Fruit fly (Drosophila melanogaster) whole organism, embryonic: Measurements from ENCODE around the gene NdufV3.

Experiments
- BEAF-32 ChIP-seq: fragments of 200-800 bp; sonication (Bioruptor generic); optimal IDR thresholded peaks from 3 replicates; lab custom pipeline; 2017; ENCODE audit warnings: missing biosample characterization, missing genetic modification characterization, mild to moderate bottlenecking, moderate library complexity, missing genetic modification reagents
- Blimp-1 ChIP-seq: fragments of 200-800 bp; sonication (Bioruptor generic); optimal IDR thresholded peaks from 3 replicates; lab custom pipeline; 2018; ENCODE audit warnings: missing biosample characterization, missing genetic modification characterization, mild to moderate bottlenecking, moderate library complexity, missing genetic modification reagents
- CG10267 ChIP-seq: fragments of 200-800 bp; sonication (Bioruptor generic); optimal IDR thresholded peaks from 2 replicates; lab custom pipeline; 2018; ENCODE audit warnings: missing biosample characterization, mild to moderate bottlenecking, missing genetic modification characterization, moderate library complexity
- CG10462 ChIP-seq: fragments of 200-800 bp; sonication (Bioruptor generic); optimal IDR thresholded peaks from 2 replicates; lab custom pipeline; 2016; ENCODE audit warnings: missing biosample characterization, missing genetic modification characterization
- CG12155 ChIP-seq: fragments of 200-800 bp; sonication (Bioruptor generic); optimal IDR thresholded peaks from 3 replicates; lab custom pipeline; 2016; ENCODE audit warnings: missing biosample characterization, missing genetic modification characterization
- CG12391 ChIP-seq: fragments of 200-800 bp; sonication (Bioruptor generic); optimal IDR thresholded peaks from 3 replicates; lab custom pipeline; 2018; ENCODE audit warnings: missing biosample characterization, mild to moderate bottlenecking, missing genetic modification characterization, moderate library complexity
- CG12659 ChIP-seq: fragments of 200-800 bp; sonication (Bioruptor generic); optimal IDR thresholded peaks from 3 replicates; lab custom pipeline; 2017; ENCODE audit warnings: mild to moderate bottlenecking, missing biosample characterization, missing genetic modification reagents, missing genetic modification characterization
- CG12769 ChIP-seq: fragments of 200-800 bp; sonication (Bioruptor generic); optimal IDR thresholded peaks from 2 replicates; lab custom pipeline; 2019; ENCODE audit warnings: missing biosample characterization, mild to moderate bottlenecking, missing genetic modification characterization, moderate library complexity
- CG14710 ChIP-seq: fragments of 200-800 bp; sonication (Bioruptor generic); optimal IDR thresholded peaks from 3 replicates; lab custom pipeline; 2019; ENCODE audit warnings: missing biosample characterization, mild to moderate bottlenecking, missing genetic modification characterization, moderate library complexity
- CG17186 ChIP-seq: fragments of 200-800 bp; sonication (Bioruptor generic); optimal IDR thresholded peaks from 3 replicates; lab custom pipeline; 2017; ENCODE audit warnings: missing biosample characterization, missing genetic modification reagents, missing genetic modification characterization
- CG18476 ChIP-seq: fragments of 200-800 bp; sonication (Bioruptor generic); optimal IDR thresholded peaks from 2 replicates; lab custom pipeline; 2016; ENCODE audit warnings: missing biosample characterization, mild to moderate bottlenecking, missing genetic modification characterization
- CG30403 ChIP-seq: fragments of 200-800 bp; sonication (Bioruptor generic); optimal IDR thresholded peaks from 3 replicates; lab custom pipeline; 2016; ENCODE audit warnings: missing biosample characterization, missing genetic modification characterization
- CG31365 ChIP-seq: fragments of 200-800 bp; sonication (Bioruptor generic); optimal IDR thresholded peaks from 2 replicates; lab custom pipeline; 2018; ENCODE audit warnings: missing biosample characterization, mild to moderate bottlenecking, missing genetic modification characterization
- CG3281 ChIP-seq: fragments of 200-800 bp; sonication (Bioruptor generic); optimal IDR thresholded peaks from 3 replicates; lab custom pipeline; 2017; ENCODE audit warnings: missing biosample characterization, mild to moderate bottlenecking, missing genetic modification characterization
- CG3407 ChIP-seq: fragments of 200-800 bp; sonication (Bioruptor generic); optimal IDR thresholded peaks from 2 replicates; lab custom pipeline; 2018; ENCODE audit warnings: missing biosample characterization, mild to moderate bottlenecking, missing genetic modification characterization
- CG6689 ChIP-seq: fragments of 200-800 bp; sonication (Bioruptor generic); IDR thresholded peaks from 2 replicates; pipeline ENCODE4 v1.3.6; 2022; ENCODE audit warnings: missing biosample characterization, missing genetic modification characterization
- CG7839 ChIP-seq: fragments of 200-800 bp; sonication (Bioruptor generic); optimal IDR thresholded peaks from 3 replicates; lab custom pipeline; 2018; ENCODE audit warnings: missing biosample characterization, mild to moderate bottlenecking, missing genetic modification characterization, moderate library complexity
- CG7987 ChIP-seq: fragments of 200-800 bp; sonication (Bioruptor generic); optimal IDR thresholded peaks from 2 replicates; lab custom pipeline; 2018; ENCODE audit warnings: missing biosample characterization, mild to moderate bottlenecking, missing genetic modification characterization, moderate library complexity
- CG9797 ChIP-seq: fragments of 200-800 bp; sonication (Bioruptor generic); optimal IDR thresholded peaks from 3 replicates; lab custom pipeline; 2018; ENCODE audit warnings: missing biosample characterization, mild to moderate bottlenecking, missing genetic modification characterization
- CG9932 ChIP-seq: fragments of 200-800 bp; sonication (Bioruptor generic); IDR thresholded peaks from 2 replicates; pipeline ENCODE4 v1.3.6; 2022; ENCODE audit warnings: missing biosample characterization, missing genetic modification characterization
- CkIIα-i1 ChIP-seq: fragments of 200-800 bp; sonication (Bioruptor generic); IDR thresholded peaks from 2 replicates; pipeline ENCODE4 v1.3.6; 2022; ENCODE audit warnings: missing biosample characterization, missing genetic modification characterization
- Dp ChIP-seq: fragments of 200-800 bp; sonication (Bioruptor generic); optimal IDR thresholded peaks from 2 replicates; lab custom pipeline; 2018; ENCODE audit warnings: missing biosample characterization, mild to moderate bottlenecking, missing genetic modification characterization, moderate library complexity
- E2f2 ChIP-seq: fragments of 200-800 bp; sonication (Bioruptor generic); IDR thresholded peaks from 2 replicates; pipeline ENCODE4 v1.3.6; 2022; ENCODE audit warnings: missing biosample characterization, missing genetic modification characterization
- Hmx ChIP-seq: fragments of 200-800 bp; sonication (Bioruptor generic); optimal IDR thresholded peaks from 2 replicates; lab custom pipeline; 2016; ENCODE audit warnings: missing biosample characterization, missing genetic modification characterization
- MBD-R2 ChIP-seq: fragments of 200-800 bp; sonication (Bioruptor generic); IDR thresholded peaks from 2 replicates; pipeline ENCODE4 v1.3.6; 2022; ENCODE audit warnings: missing biosample characterization, missing genetic modification characterization
- MESR4 ChIP-seq: fragments of 200-800 bp; sonication (Bioruptor generic); optimal IDR thresholded peaks from 2 replicates; lab custom pipeline; 2018; ENCODE audit warnings: missing biosample characterization, mild to moderate bottlenecking, missing genetic modification characterization, moderate library complexity
- Med ChIP-seq: fragments of 200-800 bp; sonication (Bioruptor generic); peaks from one replicate; lab custom pipeline; 2016; ENCODE audit warnings: missing biosample characterization, missing genetic modification characterization, mild to moderate bottlenecking, inconsistent platforms, moderate library complexity
- Meics ChIP-seq: fragments of 200-800 bp; sonication (Bioruptor generic); optimal IDR thresholded peaks from 2 replicates; lab custom pipeline; 2017; ENCODE audit warnings: missing biosample characterization, mild to moderate bottlenecking, missing genetic modification characterization
- Mrtf ChIP-seq: fragments of 200-800 bp; sonication (Bioruptor generic); IDR thresholded peaks from 3 replicates; pipeline ENCODE4 v1.3.6; 2022; ENCODE audit warnings: missing biosample characterization, missing genetic modification characterization
- NFAT ChIP-seq: fragments of 200-800 bp; sonication (Bioruptor generic); IDR thresholded peaks from 2 replicates; pipeline ENCODE4 v1.3.6; 2022; ENCODE audit warnings: missing biosample characterization, missing genetic modification characterization
- Sox100B ChIP-seq: fragments of 200-800 bp; sonication (Bioruptor generic); optimal IDR thresholded peaks from 3 replicates; lab custom pipeline; 2018; ENCODE audit warnings: missing biosample characterization, mild to moderate bottlenecking, missing genetic modification characterization
- Usf ChIP-seq: fragments of 200-800 bp; sonication (Bioruptor generic); optimal IDR thresholded peaks from 2 replicates; lab custom pipeline; 2017; ENCODE audit warnings: missing genotype, missing biosample characterization, missing genetic modification characterization
- Xbp1 ChIP-seq: fragments of 200-800 bp; sonication (Bioruptor generic); optimal IDR thresholded peaks from 3 replicates; lab custom pipeline; 2016; ENCODE audit warnings: missing biosample characterization, mild to moderate bottlenecking, missing genetic modification characterization
- YL-1 ChIP-seq: fragments of 200-800 bp; sonication (Bioruptor generic); optimal IDR thresholded peaks from 3 replicates; lab custom pipeline; 2017; ENCODE audit warnings: missing biosample characterization, mild to moderate bottlenecking, missing genetic modification characterization
- abd-A ChIP-seq: fragments of 200-800 bp; sonication (Bioruptor generic); optimal IDR thresholded peaks from 3 replicates; lab custom pipeline; 2019; ENCODE audit warnings: missing biosample characterization, mild to moderate bottlenecking, missing genetic modification characterization, moderate library complexity
- crol ChIP-seq: fragments of 200-800 bp; sonication (Bioruptor generic); IDR thresholded peaks from 2 replicates; pipeline ENCODE4 v1.3.6; 2022; ENCODE audit warnings: missing biosample characterization, missing genetic modification characterization
- emc ChIP-seq: fragments of 200-800 bp; sonication (Bioruptor generic); optimal IDR thresholded peaks from 2 replicates; lab custom pipeline; 2016; ENCODE audit warnings: missing biosample characterization, missing genetic modification characterization
- gfzf ChIP-seq: fragments of 200-800 bp; sonication (Bioruptor generic); optimal IDR thresholded peaks from 2 replicates; lab custom pipeline; 2016; ENCODE audit warnings: missing biosample characterization, mild to moderate bottlenecking, missing genetic modification characterization, moderate library complexity
- hkb ChIP-seq, 2 experiments: fragments of 200-800 bp in 1 of 2; fragments of >200 bp in 1 of 2; sonication (Bioruptor generic) in 1 of 2; IDR thresholded peaks in 1 of 2; optimal IDR thresholded peaks in 1 of 2; 2 replicates each; pipeline versions ENCODE4 v1.3.6 to Lab custom; 2017 to 2022; ENCODE audit warnings: missing biosample characterization in 1 of 2, missing genetic modification characterization in 1 of 2
- lab ChIP-seq: fragments of 200-800 bp; sonication (Bioruptor generic); optimal IDR thresholded peaks from 3 replicates; lab custom pipeline; 2017; ENCODE audit warnings: missing biosample characterization, missing genetic modification characterization, mild to moderate bottlenecking, moderate library complexity, missing genetic modification reagents
- lbe ChIP-seq: fragments of 200-800 bp; sonication (Bioruptor generic); optimal IDR thresholded peaks from 2 replicates; lab custom pipeline; 2016; ENCODE audit warnings: missing biosample characterization, mild to moderate bottlenecking, missing genetic modification characterization
- phol ChIP-seq: fragments of 200-800 bp; sonication (Bioruptor generic); optimal IDR thresholded peaks from 3 replicates; lab custom pipeline; 2018; ENCODE audit warnings: missing biosample characterization, mild to moderate bottlenecking, missing genetic modification characterization, moderate library complexity
- pzg ChIP-seq: fragments of 200-800 bp; sonication (Bioruptor generic); optimal IDR thresholded peaks from 3 replicates; lab custom pipeline; 2018; ENCODE audit warnings: missing biosample characterization, mild to moderate bottlenecking, missing genetic modification characterization, moderate library complexity
- rib ChIP-seq: fragments of 200-800 bp; sonication (Bioruptor generic); IDR thresholded peaks from 2 replicates; pipeline ENCODE4 v1.3.6; 2022; ENCODE audit warnings: missing biosample characterization, missing genetic modification characterization
- sim ChIP-seq: fragments of 200-800 bp; sonication (Bioruptor generic); IDR thresholded peaks from 2 replicates; pipeline ENCODE4 v1.3.6; 2022; ENCODE audit warnings: missing biosample characterization, missing genetic modification characterization
- slbo ChIP-seq: fragments of 200-800 bp; sonication (Bioruptor generic); IDR thresholded peaks from 2 replicates; pipeline ENCODE4 v1.3.6; 2022; ENCODE audit warnings: missing biosample characterization, missing genetic modification characterization
- twi ChIP-seq: fragments of 200-800 bp; optimal IDR thresholded peaks from 2 replicates; lab custom pipeline; 2019; ENCODE audit warnings: missing biosample characterization, mild to moderate bottlenecking, missing genetic modification characterization, moderate library complexity
- vfl ChIP-seq: fragments of 200-800 bp; sonication (Bioruptor generic); optimal IDR thresholded peaks from 2 replicates; lab custom pipeline; 2016; ENCODE audit warnings: missing biosample characterization, missing genetic modification characterization
- vvl ChIP-seq: fragments of 200-800 bp; sonication (Bioruptor generic); IDR thresholded peaks from 2 replicates; pipeline ENCODE4 v1.3.6; 2022; ENCODE audit warnings: missing biosample characterization, missing genetic modification characterization
- wdn ChIP-seq: fragments of 200-800 bp; sonication (Bioruptor generic); IDR thresholded peaks from 2 replicates; pipeline ENCODE4 v1.3.6; 2022; ENCODE audit warnings: missing biosample characterization, missing genetic modification characterization

Gene NdufV3

dm6 chrX:11349780-11350179 is at the start of gene NdufV3:
TSS of gene NdufV3 (plus strand) at chrX:11349998.
- TF ChIP-seq NFAT (GFP tag; lab: Robert Waterston, UW) (no peak), vfl (no peak), wdn (GFP tag; lab: Robert Waterston, UW) (no peak), CG12391 (peak; percentile 9), slbo (peak; percentile 63), Med (GFP tag; lab: Kevin White, UChicago) (peak; percentile 57), CG3407 (GFP tag; lab: Kevin White, UChicago) (no peak), CG18476 (GFP tag; lab: Kevin White, UChicago) (no peak), Mrtf (no peak), pzg (GFP tag; lab: Kevin White, UChicago) (peak; percentile 56), hkb (optimal IDR thresholded peaks at IDR 0.05; lab: Kevin White, UChicago) (no peak), hkb (GFP tag; IDR thresholded peaks at IDR 0.05; lab: Robert Waterston, UW) (no peak), Xbp1 (GFP tag; lab: Kevin White, UChicago) (peak; percentile 30), CG10462 (no peak), Blimp-1 (GFP tag; lab: Kevin White, UChicago) (no peak), YL-1 (GFP tag; lab: Kevin White, UChicago) (no peak), Dp (peak; percentile 31), crol (GFP tag; lab: Robert Waterston, UW) (no peak), twi (tag; lab: Kevin White, UChicago) (no peak), CG6689 (0 out of 2 replicates have a peak, but pooled peaks have one; percentile 21), CG7839 (no peak), CG12155 (GFP tag; lab: Kevin White, UChicago) (no peak), Usf (GFP tag; lab: Kevin White, UChicago) (no peak), emc (GFP tag; lab: Kevin White, UChicago) (no peak), Meics (GFP tag; lab: Kevin White, UChicago) (peak; percentile 13), CG14710 (tag; lab: Kevin White, UChicago) (no peak), CG12659 (GFP tag; lab: Kevin White, UChicago) (peak; percentile 10), Hmx (GFP tag; lab: Kevin White, UChicago) (no peak), CG9932 (GFP tag; lab: Robert Waterston, UW) (peak; percentile 67), CkIIα-i1 (GFP tag; lab: Robert Waterston, UW) (no peak), sim (GFP tag; lab: Robert Waterston, UW) (no peak), CG9797 (no peak), CG10267 (tag; lab: Kevin White, UChicago) (peak; percentile 49), CG12769 (tag; lab: Kevin White, UChicago) (peak; percentile 22), vvl (GFP tag; lab: Robert Waterston, UW) (peak; percentile 71; the same call in 1 of the 2 replicates), CG3281 (GFP tag; lab: Kevin White, UChicago) (peak; percentile 1), CG17186 (peak; percentile 5), abd-A (tag; lab: Kevin White, UChicago) (no peak), Sox100B (GFP tag; lab: Kevin White, UChicago) (no peak), lbe (GFP tag; lab: Kevin White, UChicago) (no peak), lab (GFP tag; lab: Kevin White, UChicago) (peak; percentile 14), CG30403 (GFP tag; lab: Kevin White, UChicago) (peak; percentile 12), E2f2 (GFP tag; lab: Robert Waterston, UW) (peak; percentile 46), gfzf (GFP tag; lab: Kevin White, UChicago) (peak; percentile 2), phol (peak; percentile 10), BEAF-32 (GFP tag; lab: Kevin White, UChicago) (peak; percentile 27), CG31365 (tag; lab: Kevin White, UChicago) (no peak), MESR4 (GFP tag; lab: Kevin White, UChicago) (peak; percentile 53), CG7987 (GFP tag; lab: Kevin White, UChicago) (peak; percentile 64), MBD-R2 (GFP tag; lab: Robert Waterston, UW) (peak; percentile 51), rib (no peak)
